Fruit fly (Drosophila melanogaster): ENCODE results near the gene bru2.

bru2 gene

dm6 chr2L:12369612-12370011 is 25.6 kb downstream of the bru2 start (continued):
- TF ChIP-seq crc (GFP tag; optimal IDR thresholded peaks at IDR 0.05) (no peak), dmrt99B (tag; optimal IDR thresholded peaks at IDR 0.05) (peak; percentile 19), CG11456 (GFP tag; IDR thresholded peaks at IDR 0.05) (no peak), caup (GFP tag; optimal IDR thresholded peaks at IDR 0.05; ENCODE audit: severe bottlenecking) (peak; percentile 62), NfI (GFP tag; optimal IDR thresholded peaks at IDR 0.05) (no peak), CG7963 (GFP tag; IDR thresholded peaks at IDR 0.05; ENCODE audit: partially characterized antibody) (no peak), CG10366 (GFP tag; IDR thresholded peaks at IDR 0.05) (no peak), CG10431 (GFP tag; optimal IDR thresholded peaks at IDR 0.05) (no peak), sd (tag; optimal IDR thresholded peaks at IDR 0.05) (peak; percentile 37), Dip2 (GFP tag; IDR thresholded peaks at IDR 0.05) (no peak), BtbVII (GFP tag; optimal IDR thresholded peaks at IDR 0.05) (peak; percentile 55), Eip74EF (GFP tag; optimal IDR thresholded peaks at IDR 0.05) (no peak), Hsf (GFP tag; optimal IDR thresholded peaks at IDR 0.05) (no peak), p53 (GFP tag; optimal IDR thresholded peaks at IDR 0.05) (no peak), trh (GFP tag; optimal IDR thresholded peaks at IDR 0.05) (no peak), stwl (tag; optimal IDR thresholded peaks at IDR 0.05) (no peak), knrl (GFP tag; IDR thresholded peaks at IDR 0.05; ENCODE audit: partially characterized antibody) (no peak), E2f2 (GFP tag; IDR thresholded peaks at IDR 0.05) (no peak), HLH54F (GFP tag; optimal IDR thresholded peaks at IDR 0.05) (no peak), abd-A (tag; optimal IDR thresholded peaks at IDR 0.05) (no peak), rib (GFP tag; IDR thresholded peaks at IDR 0.05) (no peak), HmgD (GFP tag; optimal IDR thresholded peaks at IDR 0.05) (no peak), Max (GFP tag; optimal IDR thresholded peaks at IDR 0.05) (no peak), MBD-R2 (GFP tag; IDR thresholded peaks at IDR 0.05) (no peak), ap (GFP tag; IDR thresholded peaks at IDR 0.05) (no peak), E2f1 (GFP tag; IDR thresholded peaks at IDR 0.05) (no peak), ranshi (GFP tag; IDR thresholded peaks at IDR 0.05) (peak; percentile 32; the same call in 1 of the 2 replicates), peb (GFP tag; IDR thresholded peaks at IDR 0.05) (no peak), kay (GFP tag; optimal IDR thresholded peaks at IDR 0.05) (no peak), CG12071 (GFP tag; optimal IDR thresholded peaks at IDR 0.05) (peak; percentile 46), CG4707 (GFP tag; optimal IDR thresholded peaks at IDR 0.05) (no peak), crol (GFP tag; IDR thresholded peaks at IDR 0.05) (no peak), Usf (GFP tag; optimal IDR thresholded peaks at IDR 0.05) (no peak), Sox102F (GFP tag; optimal IDR thresholded peaks at IDR 0.05) (no peak), CG2116 (GFP tag; optimal IDR thresholded peaks at IDR 0.05) (peak; percentile 1), gfzf (GFP tag; optimal IDR thresholded peaks at IDR 0.05) (no peak), onecut (GFP tag; IDR thresholded peaks at IDR 0.05) (peak; percentile 12; the same call in 1 of the 2 replicates), CG2199 (GFP tag; IDR thresholded peaks at IDR 0.05) (no peak), CG7271 (tag; optimal IDR thresholded peaks at IDR 0.05) (no peak), CG11560 (tag; IDR thresholded peaks at IDR 0.05) (no peak), CG4854 (GFP tag; optimal IDR thresholded peaks at IDR 0.05) (no peak), CG14710 (tag; optimal IDR thresholded peaks at IDR 0.05) (no peak), tup (GFP tag; optimal IDR thresholded peaks at IDR 0.05) (no peak), ci (GFP tag; IDR thresholded peaks at IDR 0.05) (0 out of 3 replicates have a peak, but pooled peaks have one; percentile 25), CG18262 (tag; optimal IDR thresholded peaks at IDR 0.05) (no peak), Antp (GFP tag; optimal IDR thresholded peaks at IDR 0.05) (no peak), aop (GFP tag; IDR thresholded peaks at IDR 0.05) (no peak), Mad (GFP tag; optimal IDR thresholded peaks at IDR 0.05) (no peak), dan (GFP tag; IDR thresholded peaks at IDR 0.05) (no peak), odd (GFP tag; optimal IDR thresholded peaks at IDR 0.05) (no peak), ac (GFP tag; optimal IDR thresholded peaks at IDR 0.05) (no peak), Oaz (GFP tag; IDR thresholded peaks at IDR 0.05) (no peak)

Measured in whole organism, embryonic.